Worm (Caenorhabditis elegans): Measurements from ENCODE around the gene T06C12.9.
"Not testable (repeated sequence)": the region's sequence is repeated elsewhere in the genome, so short reads cannot be mapped to it uniquely, and the experiment has no call there.

The T06C12.9 gene

DNA sequence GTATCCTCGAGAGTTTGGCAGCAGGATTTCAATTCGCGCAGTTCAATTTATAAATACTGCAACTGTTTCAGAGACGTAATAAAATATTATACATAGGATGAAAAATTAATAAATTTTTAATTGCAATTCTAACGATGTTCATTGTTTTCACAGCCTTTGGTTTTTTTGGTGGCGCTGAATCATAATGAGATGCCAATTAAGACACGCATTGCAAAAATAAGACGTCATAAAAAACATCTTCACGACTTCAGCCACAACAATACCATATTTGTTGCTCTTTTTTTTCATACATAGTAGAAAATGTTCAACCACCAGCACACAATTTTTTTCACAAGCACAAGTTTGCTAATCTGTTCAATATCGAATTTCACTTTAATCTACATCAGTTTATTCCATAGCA lies 13.6 kb downstream of the T06C12.9 start, which contains the start of gene str-56:
str-56 (plus strand) TSS at position 301 of the 400 bp plus-strand sequence.
- TF ChIP-seq drap-1 (GFP tag; optimal IDR thresholded peaks at IDR 0.05), result no peak
- TF ChIP-seq zip-8 (tag; optimal IDR thresholded peaks at IDR 0.05), result no peak
- no peak for TF ChIP-seq flh-1 (GFP tag; optimal IDR thresholded peaks at IDR 0.05)
- no peak for TF ChIP-seq nhr-76 (tag; optimal IDR thresholded peaks at IDR 0.05)

- TF ChIP-seq snpc-4 (tag; optimal IDR thresholded peaks at IDR 0.05) (no peak), sem-2 (GFP tag; optimal IDR thresholded peaks at IDR 0.05) (no peak), elt-3 (tag; optimal IDR thresholded peaks at IDR 0.05) (no peak), ces-1 (GFP tag; optimal IDR thresholded peaks at IDR 0.05) (no peak), pha-4 (tag; optimal IDR thresholded peaks at IDR 0.05) (no peak), mep-1 (tag; optimal IDR thresholded peaks at IDR 0.05) (no peak), unc-62 (GFP tag; optimal IDR thresholded peaks at IDR 0.05) (no peak), mab-5 (tag; optimal IDR thresholded peaks at IDR 0.05) (no peak), blmp-1 (tag; optimal IDR thresholded peaks at IDR 0.05) (no peak), nhr-28 (tag; optimal IDR thresholded peaks at IDR 0.05) (no peak)
Observed at ce11 chrV:15870356-15870755, 15.5 kb downstream of the T06C12.9 start, which contains the start of gene str-57. Gene str-57, plus strand, starts transcription at chrV:15870656.

- TF ChIP-seq hlh-1 (tag; optimal IDR thresholded peaks at IDR 0.05) (no peak), snpc-4 (tag; optimal IDR thresholded peaks at IDR 0.05) (no peak), blmp-1 (tag; optimal IDR thresholded peaks at IDR 0.05) (no peak), flh-1 (GFP tag; optimal IDR thresholded peaks at IDR 0.05) (no peak), mls-2 (tag; optimal IDR thresholded peaks at IDR 0.05) (no peak)
Observed at ce11 chrV:15867373-15867772, 18.5 kb downstream of the T06C12.9 start, which contains the start of gene fbxa-197. Gene fbxa-197, plus strand, starts transcription at chrV:15867673.

DNA sequence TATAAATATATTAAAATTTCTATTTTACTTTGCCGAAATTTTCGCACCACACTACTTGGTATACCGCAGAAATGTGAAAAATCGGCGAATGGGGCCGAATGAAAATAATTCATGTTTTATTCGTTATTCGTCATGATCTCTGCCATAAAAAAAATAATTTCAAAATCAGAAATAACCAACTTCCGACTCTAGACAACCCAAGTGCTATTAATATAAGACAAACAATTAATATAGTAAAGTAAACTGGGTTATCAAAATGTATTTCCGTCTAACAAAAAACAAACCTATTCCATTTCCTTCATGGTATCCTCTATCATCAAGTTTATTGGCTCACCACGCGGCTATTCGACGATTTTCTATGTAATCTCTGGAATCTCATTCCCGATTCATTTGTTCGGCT lies 20.0 kb downstream of the T06C12.9 start, which contains the start of gene srh-293:
srh-293 (plus strand) TSS at position 301 of the 400 bp plus-strand sequence.
- TF ChIP-seq mab-5 (tag; optimal IDR thresholded peaks at IDR 0.05) (no peak), cnd-1 (tag; optimal IDR thresholded peaks at IDR 0.05) (no peak), elt-3 (tag; optimal IDR thresholded peaks at IDR 0.05) (no peak), lsy-2 (tag; optimal IDR thresholded peaks at IDR 0.05) (no peak), snpc-4 (tag; optimal IDR thresholded peaks at IDR 0.05) (no peak), zip-8 (tag; optimal IDR thresholded peaks at IDR 0.05) (no peak)

DNA sequence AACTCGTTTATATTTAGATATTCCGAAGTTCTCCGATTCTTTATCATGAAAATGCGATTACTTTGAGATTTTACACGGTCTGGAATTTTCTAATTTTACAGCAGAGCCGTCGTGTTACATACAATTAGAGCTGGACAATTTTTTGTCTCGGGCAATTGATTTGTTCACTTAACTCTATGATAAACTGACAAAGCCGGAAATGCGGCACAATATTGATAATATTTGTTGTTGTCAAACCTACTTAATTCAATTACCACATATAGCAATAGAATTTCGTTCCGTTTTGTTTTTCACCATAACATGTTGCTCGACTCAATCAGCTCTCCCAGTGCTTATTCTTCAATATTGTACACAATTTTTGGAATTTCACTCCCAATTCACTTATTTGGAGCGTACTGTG lies 22.8 kb downstream of the T06C12.9 start, which contains the start of gene srh-299:
srh-299 (plus strand) TSS at position 301 of the 400 bp plus-strand sequence.
- no peak for TF ChIP-seq lin-13 (tag; optimal IDR thresholded peaks at IDR 0.05)
- no peak for TF ChIP-seq mab-5 (tag; optimal IDR thresholded peaks at IDR 0.05)

- TF ChIP-seq bed-3 (GFP tag; optimal IDR thresholded peaks at IDR 0.05), result no peak
Observed at ce11 chrV:15862599-15862998, 23.3 kb downstream of the T06C12.9 start, which contains the start of gene srz-12. Gene srz-12, minus strand, starts transcription at chrV:15862699.

DNA sequence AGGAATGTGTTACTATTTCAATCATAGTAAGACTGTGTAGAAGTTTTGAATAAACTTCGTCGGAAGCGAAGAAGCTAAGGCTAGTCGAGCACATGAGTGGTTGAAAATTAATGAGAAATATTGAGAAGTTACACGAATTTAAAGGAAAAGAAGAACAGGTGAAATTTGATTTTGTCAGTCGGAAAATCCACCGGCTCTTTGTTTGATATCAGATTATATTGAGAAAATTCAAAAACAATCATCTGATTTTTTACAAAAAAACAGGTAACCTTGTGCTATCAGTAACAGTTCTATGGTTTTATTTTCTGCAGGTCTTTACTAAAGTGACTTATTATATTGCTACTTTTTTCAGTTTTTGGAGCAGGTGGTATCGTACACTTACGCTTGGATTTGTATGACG lies 27.6 kb downstream of the T06C12.9 start, which contains the start of gene srh-148:
srh-148 (minus strand) TSS at position 101 of the 400 bp plus-strand sequence.
- TF ChIP-seq lin-32 (GFP tag; optimal IDR thresholded peaks at IDR 0.05) (no peak), sptf-1 (tag; optimal IDR thresholded peaks at IDR 0.05) (no peak), mab-5 (tag; optimal IDR thresholded peaks at IDR 0.05) (no peak), zip-8 (tag; optimal IDR thresholded peaks at IDR 0.05) (no peak), ceh-43 (GFP tag; optimal IDR thresholded peaks at IDR 0.05) (no peak), ceh-83 (GFP tag; optimal IDR thresholded peaks at IDR 0.05) (no peak), ztf-11 (tag; optimal IDR thresholded peaks at IDR 0.05) (no peak), nhr-28 (tag; optimal IDR thresholded peaks at IDR 0.05) (no peak), M03D4.4 (tag; optimal IDR thresholded peaks at IDR 0.05) (no peak)

DNA sequence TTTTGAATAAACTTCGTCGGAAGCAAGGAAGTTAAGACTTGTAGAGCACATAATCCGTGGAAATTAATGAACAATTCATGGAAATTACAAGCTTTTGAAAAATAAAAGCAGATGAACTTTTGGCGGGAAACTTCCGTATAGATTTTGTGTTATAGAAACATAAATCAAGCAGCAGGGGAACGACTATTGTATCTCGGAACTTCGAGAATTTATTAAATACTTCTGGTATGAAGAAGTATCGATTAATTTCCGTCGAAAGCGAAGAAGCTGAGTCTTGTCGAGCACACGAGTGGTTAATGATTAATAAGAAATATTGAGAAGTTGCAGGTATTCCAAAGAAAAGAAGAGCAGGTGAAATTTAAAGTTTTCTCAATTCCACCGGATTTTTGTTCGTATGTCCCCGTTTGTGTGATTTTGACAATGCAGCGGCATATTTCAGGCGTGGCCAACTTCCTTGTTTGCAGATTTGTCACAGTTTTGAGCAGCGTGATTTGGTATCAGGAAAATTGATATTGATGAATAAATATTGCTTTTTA lies 35.5 kb downstream of the T06C12.9 start, which contains the start of gene srh-147:
srh-147 (minus strand) TSS at position 51 of the 536 bp plus-strand sequence.
- not testable (repeated sequence) for TF ChIP-seq elt-3 (tag; optimal IDR thresholded peaks at IDR 0.05); bed-3 (GFP tag; optimal IDR thresholded peaks at IDR 0.05); lin-32 (GFP tag; optimal IDR thresholded peaks at IDR 0.05)

All from whole organism, mixed stage, embryonic.